Fruit fly (Drosophila melanogaster) whole organism, pupa: Measurements from ENCODE around the gene CG6867.

ENCODE experiments used
- CG10348 ChIP-seq: fragments of 200-800 bp; sonication (Bioruptor generic); IDR thresholded peaks from 2 replicates; pipeline ENCODE4 v1.3.6; 2022; ENCODE audit warnings: missing biosample characterization, missing genetic modification characterization
- CG12605 ChIP-seq: fragments of 200-800 bp; sonication (Bioruptor generic); IDR thresholded peaks from 2 replicates; pipeline ENCODE4 v1.3.6; 2022; ENCODE audit warnings: missing biosample characterization, missing genetic modification characterization
- CG13204 ChIP-seq: fragments of 200-800 bp; sonication (Bioruptor generic); optimal IDR thresholded peaks from 2 replicates; lab custom pipeline; 2018; ENCODE audit warnings: missing biosample characterization, mild to moderate bottlenecking, missing genetic modification characterization, moderate library complexity
- CG14655 ChIP-seq: fragments of 200-800 bp; sonication (Bioruptor generic); optimal IDR thresholded peaks from 3 replicates; lab custom pipeline; 2017; ENCODE audit warnings: mild to moderate bottlenecking, missing biosample characterization, missing genetic modification reagents, missing genetic modification characterization
- CG15710 ChIP-seq: fragments of 200-800 bp; sonication (Bioruptor generic); optimal IDR thresholded peaks from 2 replicates; lab custom pipeline; 2018; ENCODE audit warnings: missing biosample characterization, mild to moderate bottlenecking, missing genetic modification characterization, moderate library complexity
- CG32121 ChIP-seq: fragments of 200-800 bp; sonication (Bioruptor generic); IDR thresholded peaks from 2 replicates; pipeline ENCODE4 v1.3.6; 2022; ENCODE audit warnings: missing biosample characterization, missing genetic modification characterization
- CG34367 ChIP-seq: fragments of 200-800 bp; sonication (Bioruptor generic); optimal IDR thresholded peaks from 2 replicates; lab custom pipeline; 2018; ENCODE audit warnings: missing biosample characterization, mild to moderate bottlenecking, missing genetic modification characterization
- CG4496 ChIP-seq: fragments of 200-800 bp; sonication (Bioruptor generic); IDR thresholded peaks from 3 replicates; pipeline ENCODE4 v1.3.6; 2022; ENCODE audit warnings: missing biosample characterization, missing genetic modification characterization
- CG8159 ChIP-seq: fragments of 200-800 bp; sonication (Bioruptor generic); optimal IDR thresholded peaks from 3 replicates; lab custom pipeline; 2018; ENCODE audit warnings: missing biosample characterization, mild to moderate bottlenecking, missing genetic modification characterization, moderate library complexity
- CG8301 ChIP-seq: fragments of 200-800 bp; sonication (Bioruptor generic); optimal IDR thresholded peaks from 2 replicates; lab custom pipeline; 2018; ENCODE audit warnings: missing biosample characterization, mild to moderate bottlenecking, missing genetic modification characterization
- CG9948 ChIP-seq: fragments of 200-800 bp; sonication (Bioruptor generic); optimal IDR thresholded peaks from 2 replicates; lab custom pipeline; 2018; ENCODE audit warnings: missing biosample characterization, mild to moderate bottlenecking, missing genetic modification characterization, moderate library complexity
- D1 ChIP-seq: fragments of 200-800 bp; sonication (Bioruptor generic); optimal IDR thresholded peaks from 2 replicates; lab custom pipeline; 2018; ENCODE audit warnings: missing biosample characterization, mild to moderate bottlenecking, missing genetic modification characterization, moderate library complexity
- EcR ChIP-seq: fragments of 200-800 bp; sonication (Bioruptor generic); optimal IDR thresholded peaks from 3 replicates; lab custom pipeline; 2019; ENCODE audit warnings: missing biosample characterization, missing genetic modification characterization, mild to moderate bottlenecking, moderate library complexity, missing genetic modification reagents
- Ets98B ChIP-seq: fragments of 200-800 bp; sonication (Bioruptor generic); IDR thresholded peaks from 2 replicates; pipeline ENCODE4 v1.3.6; 2022; ENCODE audit warnings: missing biosample characterization, missing genetic modification characterization
- Pif1A ChIP-seq: fragments of 200-800 bp; sonication (Bioruptor generic); optimal IDR thresholded peaks from 3 replicates; lab custom pipeline; 2016; ENCODE audit warnings: missing biosample characterization, missing genetic modification characterization
- Pif1B ChIP-seq: fragments of 200-800 bp; sonication (Bioruptor generic); optimal IDR thresholded peaks from 3 replicates; lab custom pipeline; 2016; ENCODE audit warnings: missing biosample characterization, missing genetic modification characterization
- Snoo ChIP-seq: fragments of 200-800 bp; sonication (Bioruptor generic); optimal IDR thresholded peaks from 3 replicates; lab custom pipeline; 2017; ENCODE audit warnings: missing biosample characterization, mild to moderate bottlenecking, missing genetic modification characterization, inconsistent platforms
- fd96Ca ChIP-seq: fragments of 200-800 bp; sonication (Bioruptor generic); IDR thresholded peaks from 3 replicates; pipeline ENCODE4 v1.3.6; 2022; ENCODE audit warnings: missing biosample characterization, missing genetic modification characterization
- gl ChIP-seq: fragments of 200-800 bp; sonication (Bioruptor generic); optimal IDR thresholded peaks from 2 replicates; lab custom pipeline; 2018; ENCODE audit warnings: missing biosample characterization, mild to moderate bottlenecking, missing genetic modification characterization
- rn ChIP-seq: fragments of 200-800 bp; sonication (Bioruptor generic); IDR thresholded peaks from 2 replicates; pipeline ENCODE4 v1.3.6; 2022; ENCODE audit warnings: missing biosample characterization, missing genetic modification characterization

CG6867 gene

dm6 chrX:18023615-18024163 is at the start of gene CG6867:
TSS of gene CG6867 (plus strand) at chrX:18023870.
- TF ChIP-seq CG13204 (no peak), CG15710 (tag; lab: Kevin White, UChicago) (no peak), CG32121 (GFP tag; lab: Robert Waterston, UW) (no peak), CG10348 (no peak)

- no peak for TF ChIP-seq CG12605
Measured at dm6 chrX:17995535-17995934, 28.1 kb upstream of the CG6867 start.

dm6 chrX:18003772-18004569 is 19.7 kb upstream of the CG6867 start:
- no peak for TF ChIP-seq CG32121 (GFP tag; lab: Robert Waterston, UW)
- peak; percentile 10 for TF ChIP-seq CG8159
- TF ChIP-seq CG34367, result no peak
- TF ChIP-seq Pif1B, result no peak
- no peak for TF ChIP-seq rn (GFP tag; lab: Robert Waterston, UW)
- TF ChIP-seq CG14655 (GFP tag; lab: Kevin White, UChicago), result no peak
- TF ChIP-seq CG4496 (GFP tag; lab: Robert Waterston, UW), result no peak
- TF ChIP-seq, all 21 proteins: peak for 1

- TF ChIP-seq D1, result no peak
Measured at dm6 chrX:18007506-18007905, 16.2 kb upstream of the CG6867 start, which contains the start of gene CG12672. TSS of gene CG12672 (minus strand) at chrX:18007606.

- TF ChIP-seq Ets98B (GFP tag; lab: Robert Waterston, UW) (no peak), EcR (GFP tag; lab: Kevin White, UChicago) (no peak), CG14655 (GFP tag; lab: Kevin White, UChicago) (no peak), CG9948 (no peak), gl (tag; lab: Kevin White, UChicago) (no peak), CG13204 (no peak), Snoo (tag; lab: Kevin White, UChicago) (no peak), CG10348 (no peak), CG4496 (GFP tag; lab: Robert Waterston, UW) (no peak), CG34367 (no peak), CG8159 (no peak), Pif1B (no peak), CG8301 (no peak), Pif1A (no peak), CG32121 (GFP tag; lab: Robert Waterston, UW) (no peak), CG12605 (no peak)
Measured at dm6 chrX:18009438-18009837, 14.2 kb upstream of the CG6867 start.

- TF ChIP-seq Snoo (tag; lab: Kevin White, UChicago), result no peak
- TF ChIP-seq fd96Ca (GFP tag; lab: Robert Waterston, UW), result peak; percentile 82
- TF ChIP-seq Pif1A, result no peak
- peak; percentile 79; the same call in 1 of the 2 replicates for TF ChIP-seq CG12605
- no peak for TF ChIP-seq Pif1B
- peak; percentile 86 for TF ChIP-seq Ets98B (GFP tag; lab: Robert Waterston, UW)
- peak; percentile 57 for TF ChIP-seq CG14655 (GFP tag; lab: Kevin White, UChicago)
- TF ChIP-seq rn (GFP tag; lab: Robert Waterston, UW), result peak; percentile 71
- TF ChIP-seq CG9948, result no peak
- peak; percentile 79 for TF ChIP-seq CG4496 (GFP tag; lab: Robert Waterston, UW)
- TF ChIP-seq CG8301, result peak; percentile 33
- TF ChIP-seq EcR (GFP tag; lab: Kevin White, UChicago), result no peak
- TF ChIP-seq D1, result no peak
- TF ChIP-seq CG32121 (GFP tag; lab: Robert Waterston, UW), result peak; percentile 92
- TF ChIP-seq, all 21 proteins: peak for 8
Measured at dm6 chrX:18014601-18015000, 9.1 kb upstream of the CG6867 start.

dm6 chrX:18018437-18019100 is 5.1 kb upstream of the CG6867 start:
- TF ChIP-seq CG8301 (no peak), Ets98B (GFP tag; lab: Robert Waterston, UW) (no peak), CG8159 (no peak), Pif1A (no peak), CG32121 (GFP tag; lab: Robert Waterston, UW) (no peak), CG10348 (no peak), CG12605 (no peak), D1 (no peak), gl (tag; lab: Kevin White, UChicago) (no peak), Snoo (tag; lab: Kevin White, UChicago) (no peak), fd96Ca (GFP tag; lab: Robert Waterston, UW) (no peak), rn (GFP tag; lab: Robert Waterston, UW) (no peak), CG4496 (GFP tag; lab: Robert Waterston, UW) (no peak), CG13204 (no peak), CG15710 (tag; lab: Kevin White, UChicago) (no peak), EcR (GFP tag; lab: Kevin White, UChicago) (no peak), CG34367 (no peak)
